Worm (Caenorhabditis elegans): ENCODE results near the gene epg-3.

DNA sequence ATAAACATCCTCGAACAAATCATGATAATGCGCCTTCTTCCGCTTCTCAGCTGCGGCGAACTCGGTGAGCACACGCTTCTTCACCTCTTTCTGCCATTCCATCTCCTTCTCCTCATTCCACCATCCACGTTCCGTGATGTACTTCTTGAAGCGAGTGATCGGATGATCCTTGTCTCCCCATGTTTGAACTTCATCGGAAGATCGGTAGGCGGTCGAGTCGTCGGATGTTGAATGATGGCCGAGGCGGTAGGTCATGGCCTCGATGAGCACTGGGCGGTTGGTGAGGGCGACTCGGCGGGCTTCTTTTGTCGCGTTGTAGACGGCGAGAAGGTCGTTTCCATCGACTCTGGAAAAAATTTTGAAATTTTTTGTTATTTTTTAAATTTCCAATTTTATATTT, 33.8 kb downstream of the epg-3 start:
- TF ChIP-seq ztf-11 (tag; optimal IDR thresholded peaks at IDR 0.05): no peak
- no peak for TF ChIP-seq elt-1 (tag; optimal IDR thresholded peaks at IDR 0.05; ENCODE audit: borderline replicate concordance, insufficient read depth)
- no peak for TF ChIP-seq elt-3 (tag; optimal IDR thresholded peaks at IDR 0.05)
- TF ChIP-seq blmp-1 (tag; optimal IDR thresholded peaks at IDR 0.05): no peak
- TF ChIP-seq M03D4.4 (tag; optimal IDR thresholded peaks at IDR 0.05): no peak
- no peak for TF ChIP-seq ham-2 (GFP tag; optimal IDR thresholded peaks at IDR 0.05)

All from whole organism, mixed stage, embryonic.